Fruit fly (Drosophila melanogaster) whole organism, pupa: ENCODE measurements around the gene CG33306.

ENCODE experiments used
- CG14655 ChIP-seq: fragments of 200-800 bp; sonication (Bioruptor generic); optimal IDR thresholded peaks from 3 replicates; lab custom pipeline; 2017; ENCODE audit warnings: mild to moderate bottlenecking, missing biosample characterization, missing genetic modification reagents, missing genetic modification characterization
- CG15710 ChIP-seq: fragments of 200-800 bp; sonication (Bioruptor generic); optimal IDR thresholded peaks from 2 replicates; lab custom pipeline; 2018; ENCODE audit warnings: missing biosample characterization, mild to moderate bottlenecking, missing genetic modification characterization, moderate library complexity
- CG32121 ChIP-seq: fragments of 200-800 bp; sonication (Bioruptor generic); IDR thresholded peaks from 2 replicates; pipeline ENCODE4 v1.3.6; 2022; ENCODE audit warnings: missing biosample characterization, missing genetic modification characterization
- CG34367 ChIP-seq: fragments of 200-800 bp; sonication (Bioruptor generic); optimal IDR thresholded peaks from 2 replicates; lab custom pipeline; 2018; ENCODE audit warnings: missing biosample characterization, mild to moderate bottlenecking, missing genetic modification characterization
- CG4496 ChIP-seq: fragments of 200-800 bp; sonication (Bioruptor generic); IDR thresholded peaks from 3 replicates; pipeline ENCODE4 v1.3.6; 2022; ENCODE audit warnings: missing biosample characterization, missing genetic modification characterization
- CG8159 ChIP-seq: fragments of 200-800 bp; sonication (Bioruptor generic); optimal IDR thresholded peaks from 3 replicates; lab custom pipeline; 2018; ENCODE audit warnings: missing biosample characterization, mild to moderate bottlenecking, missing genetic modification characterization, moderate library complexity
- CG8301 ChIP-seq: fragments of 200-800 bp; sonication (Bioruptor generic); optimal IDR thresholded peaks from 2 replicates; lab custom pipeline; 2018; ENCODE audit warnings: missing biosample characterization, mild to moderate bottlenecking, missing genetic modification characterization
- EcR ChIP-seq: fragments of 200-800 bp; sonication (Bioruptor generic); optimal IDR thresholded peaks from 3 replicates; lab custom pipeline; 2019; ENCODE audit warnings: missing biosample characterization, missing genetic modification characterization, mild to moderate bottlenecking, moderate library complexity, missing genetic modification reagents
- Ets98B ChIP-seq: fragments of 200-800 bp; sonication (Bioruptor generic); IDR thresholded peaks from 2 replicates; pipeline ENCODE4 v1.3.6; 2022; ENCODE audit warnings: missing biosample characterization, missing genetic modification characterization

dm6 chr2L:13813156-13813555 is 30.4 kb downstream of the CG33306 start, which contains the start of gene CG16888:
- TF ChIP-seq CG14655 (GFP tag; lab: Kevin White, UChicago) (no peak), CG32121 (no peak), CG8159 (no peak), EcR (no peak), Ets98B (no peak), CG34367 (tag; lab: Kevin White, UChicago) (no peak), CG4496 (GFP tag; lab: Robert Waterston, UW) (no peak), CG8301 (tag; lab: Kevin White, UChicago) (no peak), CG15710 (tag; lab: Kevin White, UChicago) (no peak)
